Worm (Caenorhabditis elegans) whole organism, late embryonic: ENCODE results near the gene E02C12.8.

Experiments
- C08G9.2 ChIP-seq: sonication (generic microtip); optimal IDR thresholded peaks from 2 replicates; lab custom pipeline; 2016; ENCODE audit warnings: mild to moderate bottlenecking, missing genetic modification characterization, moderate library complexity, missing compliant biosample characterization
- F13H6.1 ChIP-seq: sonication (generic microtip); optimal IDR thresholded peaks from 2 replicates; lab custom pipeline; 2016; ENCODE audit warnings: missing genetic modification characterization, missing compliant biosample characterization
- K02D7.2 ChIP-seq: sonication (generic microtip); optimal IDR thresholded peaks from 2 replicates; lab custom pipeline; 2017; ENCODE audit warnings: mild to moderate bottlenecking, missing genetic modification characterization, missing compliant biosample characterization
- T23F11.4 ChIP-seq: fragments of 200-800 bp; sonication (Bioruptor generic); optimal IDR thresholded peaks from 2 replicates; lab custom pipeline; 2018; ENCODE audit warnings: mild to moderate bottlenecking, missing genetic modification characterization, missing compliant biosample characterization
- Y22D7AL.16 ChIP-seq: sonication (generic microtip); optimal IDR thresholded peaks from 2 replicates; lab custom pipeline; 2016; ENCODE audit warnings: missing genetic modification characterization, missing compliant biosample characterization
- ama-1 ChIP-seq: fragments of 150-350 bp; optimal IDR thresholded peaks from 2 replicates; lab custom pipeline; 2014
- ceh-2 ChIP-seq: sonication (generic microtip); optimal IDR thresholded peaks from 2 replicates; lab custom pipeline; 2016; ENCODE audit warnings: missing genotype, missing genetic modification characterization, missing compliant biosample characterization
- ceh-45 ChIP-seq: fragments of 200-800 bp; sonication (Bioruptor generic); IDR thresholded peaks from 2 replicates; pipeline ENCODE4 v1.3.6; 2022; ENCODE audit warnings: missing genetic modification reagents, missing genetic modification characterization, missing compliant biosample characterization
- ceh-6 ChIP-seq: fragments of 200-800 bp; sonication (Bioruptor generic); optimal IDR thresholded peaks from 2 replicates; lab custom pipeline; 2018; ENCODE audit warnings: mild to moderate bottlenecking, missing genetic modification characterization, missing compliant biosample characterization
- ceh-9 ChIP-seq: sonication (generic microtip); optimal IDR thresholded peaks from 2 replicates; lab custom pipeline; 2016; ENCODE audit warnings: mild to moderate bottlenecking, missing genetic modification characterization, inconsistent platforms, missing compliant biosample characterization
- dmd-4 ChIP-seq: sonication (generic microtip); optimal IDR thresholded peaks from 2 replicates; lab custom pipeline; 2016; ENCODE audit warnings: borderline replicate concordance, missing genetic modification characterization, missing compliant biosample characterization
- dve-1 ChIP-seq: sonication (generic microtip); optimal IDR thresholded peaks from 2 replicates; lab custom pipeline; 2017; ENCODE audit warnings: antibody characterized with exemption, mild to moderate bottlenecking, missing genetic modification characterization, missing compliant biosample characterization
- ets-4 ChIP-seq: sonication (generic microtip); optimal IDR thresholded peaks from 2 replicates; lab custom pipeline; 2016; ENCODE audit warnings: missing genetic modification characterization, missing compliant biosample characterization
- fkh-6 ChIP-seq: sonication (generic microtip); optimal IDR thresholded peaks from 2 replicates; lab custom pipeline; 2016; ENCODE audit warnings: missing genetic modification characterization, missing compliant biosample characterization
- hlh-6 ChIP-seq: sonication (generic microtip); optimal IDR thresholded peaks from 2 replicates; lab custom pipeline; 2016; ENCODE audit warnings: missing genotype, missing genetic modification characterization, missing compliant biosample characterization
- lim-6 ChIP-seq: sonication (generic microtip); optimal IDR thresholded peaks from 2 replicates; lab custom pipeline; 2016; ENCODE audit warnings: missing genetic modification characterization, missing compliant biosample characterization
- lin-11 ChIP-seq: fragments of 200-800 bp; sonication (Bioruptor generic); optimal IDR thresholded peaks from 2 replicates; lab custom pipeline; 2018; ENCODE audit warnings: mild to moderate bottlenecking, missing genetic modification characterization, missing compliant biosample characterization
- nfya-1 ChIP-seq: sonication (generic microtip); optimal IDR thresholded peaks from 2 replicates; lab custom pipeline; 2017; ENCODE audit warnings: missing genetic modification characterization, mild to moderate bottlenecking, missing compliant biosample characterization, antibody characterized with exemption, moderate library complexity
- nhr-11 ChIP-seq: fragments of 150-350 bp; optimal IDR thresholded peaks from 2 replicates; lab custom pipeline; 2014; ENCODE audit warnings: missing biosample characterization, missing genetic modification characterization
- npax-4 ChIP-seq: sonication (generic microtip); optimal IDR thresholded peaks from 2 replicates; lab custom pipeline; 2016; ENCODE audit warnings: missing genetic modification characterization, missing compliant biosample characterization
- odd-2 ChIP-seq: sonication (generic microtip); optimal IDR thresholded peaks from 2 replicates; lab custom pipeline; 2017; ENCODE audit warnings: antibody characterized with exemption, mild to moderate bottlenecking, missing genetic modification characterization, missing compliant biosample characterization
- pat-9 ChIP-seq: fragments of 200-800 bp; sonication (Bioruptor generic); optimal IDR thresholded peaks from 2 replicates; lab custom pipeline; 2018; ENCODE audit warnings: mild to moderate bottlenecking, missing genetic modification characterization, moderate library complexity, missing compliant biosample characterization
- pax-1 ChIP-seq: fragments of 150-350 bp; optimal IDR thresholded peaks from 2 replicates; lab custom pipeline; 2014; ENCODE audit warnings: missing biosample characterization, missing genetic modification characterization
- pha-2 ChIP-seq: sonication (generic microtip); optimal IDR thresholded peaks from 2 replicates; lab custom pipeline; 2017; ENCODE audit warnings: mild to moderate bottlenecking, missing genetic modification characterization, missing compliant biosample characterization
- pha-4 ChIP-seq: fragments of 150-350 bp; optimal IDR thresholded peaks from 2 replicates; lab custom pipeline; 2018; ENCODE audit warnings: missing biosample characterization, missing genetic modification reagents, missing genetic modification characterization
- ref-2 ChIP-seq: sonication (generic microtip); optimal IDR thresholded peaks from 2 replicates; lab custom pipeline; 2016; ENCODE audit warnings: missing genetic modification characterization, missing compliant biosample characterization
- rnt-1 ChIP-seq: sonication (generic microtip); optimal IDR thresholded peaks from 2 replicates; lab custom pipeline; 2016; ENCODE audit warnings: missing genetic modification characterization, missing compliant biosample characterization
- sox-2 ChIP-seq: fragments of 200-800 bp; sonication (Bioruptor generic); IDR thresholded peaks from 2 replicates; pipeline ENCODE4 v1.3.6; 2022; ENCODE audit warnings: missing genetic modification reagents, missing genetic modification characterization, missing compliant biosample characterization
- sox-4 ChIP-seq: sonication (generic microtip); optimal IDR thresholded peaks from 2 replicates; lab custom pipeline; 2017; ENCODE audit warnings: mild to moderate bottlenecking, missing genetic modification characterization, inconsistent platforms, missing compliant biosample characterization
- tbx-2 ChIP-seq: sonication (generic microtip); optimal IDR thresholded peaks from 2 replicates; lab custom pipeline; 2016; ENCODE audit warnings: missing genetic modification characterization, missing compliant biosample characterization
- unc-3 ChIP-seq, 2 experiments: fragments of 200-800 bp in 1 of 2; sonication (Bioruptor generic) in 1 of 2; sonication (generic microtip) in 1 of 2; conservative IDR thresholded peaks in 1 of 2; optimal IDR thresholded peaks in 1 of 2; 2 replicates each; pipeline versions ENCODE4 v1.3.6 to Lab custom; 2016 to 2022; ENCODE audit warnings: missing compliant biosample characterization in 2 of 2, missing genetic modification characterization in 2 of 2, missing genetic modification reagents in 1 of 2
- unc-42 ChIP-seq: sonication (generic microtip); optimal IDR thresholded peaks from 2 replicates; lab custom pipeline; 2016; ENCODE audit warnings: missing genotype, missing genetic modification characterization, missing compliant biosample characterization
- unc-86 ChIP-seq: sonication (generic microtip); optimal IDR thresholded peaks from 2 replicates; lab custom pipeline; 2016; ENCODE audit warnings: missing genetic modification characterization, missing compliant biosample characterization

E02C12.8 gene

ce11 chrV:9414516-9414915 is 41.1 kb upstream of the E02C12.8 start, which contains the start of gene F36D4.4:
TSS of gene F36D4.4 (minus strand) at chrV:9414616.
- TF ChIP-seq pha-4 (no peak), ceh-6 (GFP tag; lab: Kevin White, UChicago) (no peak), T23F11.4 (GFP tag; lab: Kevin White, UChicago) (no peak), fkh-6 (tag; lab: Kevin White, UChicago) (no peak), nhr-11 (no peak), nfya-1 (tag; lab: Kevin White, UChicago) (no peak), K02D7.2 (tag; lab: Kevin White, UChicago) (no peak), pax-1 (tag; lab: Kevin White, UChicago) (no peak), ceh-45 (GFP tag; lab: Robert Waterston, UW) (no peak), C08G9.2 (tag; lab: Kevin White, UChicago) (no peak), ets-4 (tag; lab: Kevin White, UChicago) (no peak), sox-4 (tag; lab: Kevin White, UChicago) (no peak), ref-2 (tag; lab: Kevin White, UChicago) (no peak), ama-1 (lab: Kevin White, UChicago) (no peak), dve-1 (tag; lab: Kevin White, UChicago) (no peak), unc-3 (GFP tag; conservative IDR thresholded peaks at IDR 0.05; lab: Robert Waterston, UW) (no peak), unc-3 (tag; optimal IDR thresholded peaks at IDR 0.05; lab: Kevin White, UChicago) (no peak), lim-6 (tag; lab: Kevin White, UChicago) (no peak)

- no peak for TF ChIP-seq hlh-6
- TF ChIP-seq unc-42 (tag; lab: Kevin White, UChicago), result peak; percentile 50
- no peak for TF ChIP-seq dve-1 (tag; lab: Kevin White, UChicago)
- no peak for TF ChIP-seq lin-11 (tag; lab: Kevin White, UChicago)
- no peak for TF ChIP-seq npax-4 (tag; lab: Kevin White, UChicago)
- TF ChIP-seq, all 69 proteins: peak for 1
Measured at ce11 chrV:9408869-9409268, 35.5 kb upstream of the E02C12.8 start.

ce11 chrV:9406890-9407289 is 33.5 kb upstream of the E02C12.8 start:
- TF ChIP-seq T23F11.4 (GFP tag; lab: Kevin White, UChicago) (no peak), Y22D7AL.16 (tag; lab: Kevin White, UChicago) (no peak), rnt-1 (tag; lab: Kevin White, UChicago) (no peak), F13H6.1 (tag; lab: Kevin White, UChicago) (no peak), sox-2 (GFP tag; lab: Robert Waterston, UW) (no peak), pha-2 (tag; lab: Kevin White, UChicago) (no peak), ceh-9 (tag; lab: Kevin White, UChicago) (no peak), tbx-2 (no peak), dmd-4 (tag; lab: Kevin White, UChicago) (no peak), odd-2 (tag; lab: Kevin White, UChicago) (no peak), pat-9 (tag; lab: Kevin White, UChicago) (no peak), ceh-2 (tag; lab: Kevin White, UChicago) (no peak), unc-86 (tag; lab: Kevin White, UChicago) (no peak)

- TF ChIP-seq unc-42 (tag; lab: Kevin White, UChicago), result peak; percentile 54
- TF ChIP-seq unc-86 (tag; lab: Kevin White, UChicago), result no peak
Measured at ce11 chrV:9399886-9400373, 26.5 kb upstream of the E02C12.8 start, which contains the start of gene trpp-4. TSS of gene trpp-4 (plus strand) at chrV:9400327.
